Worm (Caenorhabditis elegans) whole organism, late embryonic: ENCODE measurements around the gene C02E7.10.
A peak's percentile ranks its signal among the peaks of the same experiment; 100 is the strongest.

Experiments
- F13H6.1 ChIP-seq: sonication (generic microtip); optimal IDR thresholded peaks from 2 replicates; lab custom pipeline; 2016; ENCODE audit warnings: missing genetic modification characterization, missing compliant biosample characterization
- K02D7.2 ChIP-seq: sonication (generic microtip); optimal IDR thresholded peaks from 2 replicates; lab custom pipeline; 2017; ENCODE audit warnings: mild to moderate bottlenecking, missing genetic modification characterization, missing compliant biosample characterization
- T23F11.4 ChIP-seq: fragments of 200-800 bp; sonication (Bioruptor generic); optimal IDR thresholded peaks from 2 replicates; lab custom pipeline; 2018; ENCODE audit warnings: mild to moderate bottlenecking, missing genetic modification characterization, missing compliant biosample characterization
- Y22D7AL.16 ChIP-seq: sonication (generic microtip); optimal IDR thresholded peaks from 2 replicates; lab custom pipeline; 2016; ENCODE audit warnings: missing genetic modification characterization, missing compliant biosample characterization
- ahr-1 ChIP-seq: sonication (generic microtip); optimal IDR thresholded peaks from 2 replicates; lab custom pipeline; 2016; ENCODE audit warnings: missing genetic modification characterization, missing compliant biosample characterization
- ceh-18 ChIP-seq: sonication (generic microtip); optimal IDR thresholded peaks from 2 replicates; lab custom pipeline; 2016; ENCODE audit warnings: missing genetic modification characterization, missing compliant biosample characterization
- ceh-19 ChIP-seq: fragments of 200-800 bp; sonication (Bioruptor generic); optimal IDR thresholded peaks from 2 replicates; lab custom pipeline; 2018; ENCODE audit warnings: mild to moderate bottlenecking, missing genetic modification characterization, missing compliant biosample characterization
- ceh-22 ChIP-seq: sonication (generic microtip); optimal IDR thresholded peaks from 2 replicates; lab custom pipeline; 2017; ENCODE audit warnings: missing biosample characterization, missing genetic modification characterization
- ceh-30 ChIP-seq: fragments of 150-350 bp; optimal IDR thresholded peaks from 2 replicates; lab custom pipeline; 2014; ENCODE audit warnings: missing biosample characterization, missing genetic modification characterization
- ceh-45 ChIP-seq: fragments of 200-800 bp; sonication (Bioruptor generic); IDR thresholded peaks from 2 replicates; pipeline ENCODE4 v1.3.6; 2022; ENCODE audit warnings: missing genetic modification reagents, missing genetic modification characterization, missing compliant biosample characterization
- ceh-48 ChIP-seq: sonication (generic microtip); optimal IDR thresholded peaks from 2 replicates; lab custom pipeline; 2016; ENCODE audit warnings: missing genetic modification characterization, inconsistent platforms, missing compliant biosample characterization
- ceh-6 ChIP-seq: fragments of 200-800 bp; sonication (Bioruptor generic); optimal IDR thresholded peaks from 2 replicates; lab custom pipeline; 2018; ENCODE audit warnings: mild to moderate bottlenecking, missing genetic modification characterization, missing compliant biosample characterization
- ceh-9 ChIP-seq: sonication (generic microtip); optimal IDR thresholded peaks from 2 replicates; lab custom pipeline; 2016; ENCODE audit warnings: mild to moderate bottlenecking, missing genetic modification characterization, inconsistent platforms, missing compliant biosample characterization
- che-1 ChIP-seq: sonication (generic microtip); optimal IDR thresholded peaks from 2 replicates; lab custom pipeline; 2016; ENCODE audit warnings: mild to moderate bottlenecking, missing genetic modification characterization, missing compliant biosample characterization
- dve-1 ChIP-seq: sonication (generic microtip); optimal IDR thresholded peaks from 2 replicates; lab custom pipeline; 2017; ENCODE audit warnings: antibody characterized with exemption, mild to moderate bottlenecking, missing genetic modification characterization, missing compliant biosample characterization
- elt-2 ChIP-seq: sonication (generic microtip); optimal IDR thresholded peaks from 2 replicates; lab custom pipeline; 2016; ENCODE audit warnings: missing genetic modification reagents, missing genetic modification characterization, missing compliant biosample characterization
- elt-4 ChIP-seq: sonication (generic microtip); optimal IDR thresholded peaks from 2 replicates; lab custom pipeline; 2016; ENCODE audit warnings: missing genetic modification characterization, missing compliant biosample characterization
- fkh-10 ChIP-seq: fragments of 150-350 bp; optimal IDR thresholded peaks from 2 replicates; lab custom pipeline; 2014; ENCODE audit warnings: missing biosample characterization, missing genetic modification reagents, missing genetic modification characterization
- gmeb-2 ChIP-seq: sonication (generic microtip); optimal IDR thresholded peaks from 2 replicates; lab custom pipeline; 2016; ENCODE audit warnings: missing genetic modification characterization, inconsistent platforms, missing compliant biosample characterization
- hlh-30 ChIP-seq: sonication (generic microtip); optimal IDR thresholded peaks from 2 replicates; lab custom pipeline; 2017; ENCODE audit warnings: antibody characterized with exemption, missing genetic modification characterization, missing compliant biosample characterization; ENCODE audit not compliant: insufficient read depth
- hlh-6 ChIP-seq: sonication (generic microtip); optimal IDR thresholded peaks from 2 replicates; lab custom pipeline; 2016; ENCODE audit warnings: missing genotype, missing genetic modification characterization, missing compliant biosample characterization
- hlh-8 ChIP-seq: sonication (generic microtip); optimal IDR thresholded peaks from 2 replicates; lab custom pipeline; 2016; ENCODE audit warnings: missing genotype, missing genetic modification characterization, missing compliant biosample characterization
- lim-6 ChIP-seq: sonication (generic microtip); optimal IDR thresholded peaks from 2 replicates; lab custom pipeline; 2016; ENCODE audit warnings: missing genetic modification characterization, missing compliant biosample characterization
- lin-11 ChIP-seq: fragments of 200-800 bp; sonication (Bioruptor generic); optimal IDR thresholded peaks from 2 replicates; lab custom pipeline; 2018; ENCODE audit warnings: mild to moderate bottlenecking, missing genetic modification characterization, missing compliant biosample characterization
- mec-3 ChIP-seq: sonication (generic microtip); optimal IDR thresholded peaks from 2 replicates; lab custom pipeline; 2016; ENCODE audit warnings: borderline replicate concordance, missing genetic modification characterization, missing compliant biosample characterization
- nhr-232 ChIP-seq: sonication (generic microtip); optimal IDR thresholded peaks from 2 replicates; lab custom pipeline; 2016; ENCODE audit warnings: missing genetic modification characterization, missing compliant biosample characterization
- pat-9 ChIP-seq: fragments of 200-800 bp; sonication (Bioruptor generic); optimal IDR thresholded peaks from 2 replicates; lab custom pipeline; 2018; ENCODE audit warnings: mild to moderate bottlenecking, missing genetic modification characterization, moderate library complexity, missing compliant biosample characterization
- pax-1 ChIP-seq: fragments of 150-350 bp; optimal IDR thresholded peaks from 2 replicates; lab custom pipeline; 2014; ENCODE audit warnings: missing biosample characterization, missing genetic modification characterization
- pha-2 ChIP-seq: sonication (generic microtip); optimal IDR thresholded peaks from 2 replicates; lab custom pipeline; 2017; ENCODE audit warnings: mild to moderate bottlenecking, missing genetic modification characterization, missing compliant biosample characterization
- pha-4 ChIP-seq: fragments of 150-350 bp; optimal IDR thresholded peaks from 2 replicates; lab custom pipeline; 2018; ENCODE audit warnings: missing biosample characterization, missing genetic modification reagents, missing genetic modification characterization
- pqm-1 ChIP-seq: sonication (generic microtip); optimal IDR thresholded peaks from 2 replicates; lab custom pipeline; 2016; ENCODE audit warnings: missing genetic modification characterization, missing compliant biosample characterization
- pros-1 ChIP-seq: fragments of 150-350 bp; optimal IDR thresholded peaks from 2 replicates; lab custom pipeline; 2014; ENCODE audit warnings: missing biosample characterization, missing genetic modification reagents, missing genetic modification characterization
- ref-2 ChIP-seq: sonication (generic microtip); optimal IDR thresholded peaks from 2 replicates; lab custom pipeline; 2016; ENCODE audit warnings: missing genetic modification characterization, missing compliant biosample characterization
- rnt-1 ChIP-seq: sonication (generic microtip); optimal IDR thresholded peaks from 2 replicates; lab custom pipeline; 2016; ENCODE audit warnings: missing genetic modification characterization, missing compliant biosample characterization
- sdc-2 ChIP-seq: sonication (generic microtip); optimal IDR thresholded peaks from 2 replicates; lab custom pipeline; 2016; ENCODE audit warnings: missing genotype, missing genetic modification characterization, missing compliant biosample characterization
- tbx-7 ChIP-seq: sonication (generic microtip); optimal IDR thresholded peaks from 2 replicates; lab custom pipeline; 2016; ENCODE audit warnings: missing genotype, missing genetic modification characterization, missing compliant biosample characterization
- unc-3 ChIP-seq, 2 experiments: fragments of 200-800 bp in 1 of 2; sonication (Bioruptor generic) in 1 of 2; sonication (generic microtip) in 1 of 2; conservative IDR thresholded peaks in 1 of 2; optimal IDR thresholded peaks in 1 of 2; 2 replicates each; pipeline versions ENCODE4 v1.3.6 to Lab custom; 2016 to 2022; ENCODE audit warnings: missing compliant biosample characterization in 2 of 2, missing genetic modification characterization in 2 of 2, missing genetic modification reagents in 1 of 2
- unc-55 ChIP-seq: sonication (generic microtip); optimal IDR thresholded peaks from 2 replicates; lab custom pipeline; 2017; ENCODE audit warnings: missing biosample characterization, missing genetic modification reagents, missing genetic modification characterization
- zip-5 ChIP-seq: sonication (generic microtip); optimal IDR thresholded peaks from 2 replicates; lab custom pipeline; 2016; ENCODE audit warnings: missing genetic modification characterization, missing compliant biosample characterization

Gene C02E7.10

ce11 chrV:4914879-4915278 lies 18.0 kb downstream of the C02E7.10 start, which contains the start of gene H23N18.6:
Gene H23N18.6, minus strand, starts transcription at chrV:4915079.
- TF ChIP-seq elt-4 (tag; lab: Kevin White, UChicago) = no peak
- no peak for TF ChIP-seq sdc-2 (tag; lab: Kevin White, UChicago)
- no peak for TF ChIP-seq unc-55 (GFP tag; lab: Kevin White, UChicago)
- no peak for TF ChIP-seq rnt-1 (tag; lab: Kevin White, UChicago)
- TF ChIP-seq tbx-7 (tag; lab: Kevin White, UChicago) = no peak
- no peak for TF ChIP-seq ceh-19 (GFP tag; lab: Kevin White, UChicago)
- TF ChIP-seq ceh-45 = no peak
- peak; percentile 60 for TF ChIP-seq elt-2 (tag; lab: Kevin White, UChicago)

- no peak for TF ChIP-seq lin-11 (tag; lab: Kevin White, UChicago)
- TF ChIP-seq hlh-8 (tag; lab: Kevin White, UChicago) = no peak
- no peak for TF ChIP-seq pqm-1 (tag; lab: Kevin White, UChicago)
- TF ChIP-seq fkh-10 (GFP tag; lab: Kevin White, UChicago) = no peak
- TF ChIP-seq che-1 (tag; lab: Kevin White, UChicago) = no peak
- TF ChIP-seq ceh-45 = no peak
- no peak for TF ChIP-seq hlh-30 (tag; lab: Kevin White, UChicago)
- TF ChIP-seq unc-55 (GFP tag; lab: Kevin White, UChicago) = no peak
- no peak for TF ChIP-seq zip-5 (tag; lab: Kevin White, UChicago)
- no peak for TF ChIP-seq Y22D7AL.16 (tag; lab: Kevin White, UChicago)
- TF ChIP-seq ref-2 (tag; lab: Kevin White, UChicago) = no peak
- no peak for TF ChIP-seq elt-4 (tag; lab: Kevin White, UChicago)
These were observed 19.0 kb downstream of the C02E7.10 start for ce11 chrV:4913853-4914252.

- no peak for TF ChIP-seq ceh-48 (tag; lab: Kevin White, UChicago)
- TF ChIP-seq lim-6 (tag; lab: Kevin White, UChicago) = no peak
- TF ChIP-seq pqm-1 (tag; lab: Kevin White, UChicago) = no peak
- TF ChIP-seq elt-4 (tag; lab: Kevin White, UChicago) = no peak
- no peak for TF ChIP-seq ceh-9
- no peak for TF ChIP-seq ceh-30 (tag; lab: Kevin White, UChicago)
- no peak for TF ChIP-seq K02D7.2 (tag; lab: Kevin White, UChicago)
- TF ChIP-seq unc-3 (GFP tag; conservative IDR thresholded peaks at IDR 0.05; lab: Robert Waterston, UW) = no peak
- no peak for TF ChIP-seq unc-3 (tag; optimal IDR thresholded peaks at IDR 0.05; lab: Kevin White, UChicago)
- no peak for TF ChIP-seq hlh-6 (tag; lab: Kevin White, UChicago)
- TF ChIP-seq pax-1 = no peak
- no peak for TF ChIP-seq mec-3 (tag; lab: Kevin White, UChicago)
- no peak for TF ChIP-seq ceh-45
- TF ChIP-seq pros-1 (tag; lab: Kevin White, UChicago) = no peak
- TF ChIP-seq Y22D7AL.16 (tag; lab: Kevin White, UChicago) = no peak
- no peak for TF ChIP-seq F13H6.1
- no peak for TF ChIP-seq ceh-6 (GFP tag; lab: Kevin White, UChicago)
- no peak for TF ChIP-seq pha-2 (tag; lab: Kevin White, UChicago)
- no peak for TF ChIP-seq gmeb-2 (tag; lab: Kevin White, UChicago)
These were observed 20.5 kb downstream of the C02E7.10 start, which contains the start of gene H23N18.5 for ce11 chrV:4912313-4912712. Gene H23N18.5, minus strand, starts transcription at chrV:4912381.

DNA sequence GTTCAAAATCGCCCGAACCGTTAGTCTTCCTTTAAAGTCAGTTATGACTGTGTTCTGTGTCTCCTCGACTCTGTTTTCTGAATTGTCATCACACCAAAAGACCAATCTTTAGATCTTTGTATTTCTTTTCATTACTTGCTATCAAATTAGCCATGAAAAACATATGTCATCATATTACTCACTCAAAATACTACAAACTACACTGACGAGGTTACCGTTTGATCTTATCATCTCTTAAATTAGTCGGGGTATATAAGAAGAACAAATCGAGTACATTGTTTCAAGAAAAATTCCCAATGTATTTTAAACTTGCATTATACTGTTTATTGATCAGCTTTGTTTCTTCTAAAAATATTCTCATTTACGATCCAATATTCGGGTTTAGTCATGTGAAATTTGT lies 24.3 kb downstream of the C02E7.10 start, which contains the start of gene ugt-13:
TSS of gene ugt-13 (plus strand) at position 294 of the 400 bp plus-strand sequence.
- TF ChIP-seq elt-2 (tag; lab: Kevin White, UChicago) = no peak
- TF ChIP-seq ceh-18 (tag; lab: Kevin White, UChicago) = no peak
- no peak for TF ChIP-seq K02D7.2 (tag; lab: Kevin White, UChicago)
- TF ChIP-seq ceh-9 = no peak
- no peak for TF ChIP-seq hlh-6 (tag; lab: Kevin White, UChicago)
- TF ChIP-seq pha-4 = no peak
- TF ChIP-seq ceh-22 = no peak
- no peak for TF ChIP-seq hlh-8 (tag; lab: Kevin White, UChicago)
- no peak for TF ChIP-seq ceh-19 (GFP tag; lab: Kevin White, UChicago)
- TF ChIP-seq ceh-6 (GFP tag; lab: Kevin White, UChicago) = no peak
- no peak for TF ChIP-seq nhr-232 (tag; lab: Kevin White, UChicago)
- no peak for TF ChIP-seq gmeb-2 (tag; lab: Kevin White, UChicago)
- no peak for TF ChIP-seq tbx-7 (tag; lab: Kevin White, UChicago)
- no peak for TF ChIP-seq ahr-1 (tag; lab: Kevin White, UChicago)
- no peak for TF ChIP-seq rnt-1 (tag; lab: Kevin White, UChicago)
- TF ChIP-seq pat-9 (tag; lab: Kevin White, UChicago) = no peak
- no peak for TF ChIP-seq T23F11.4 (GFP tag; lab: Kevin White, UChicago)
- no peak for TF ChIP-seq dve-1 (tag; lab: Kevin White, UChicago)
